Worm (Caenorhabditis elegans): Measurements from ENCODE around the gene col-37.

DNA sequence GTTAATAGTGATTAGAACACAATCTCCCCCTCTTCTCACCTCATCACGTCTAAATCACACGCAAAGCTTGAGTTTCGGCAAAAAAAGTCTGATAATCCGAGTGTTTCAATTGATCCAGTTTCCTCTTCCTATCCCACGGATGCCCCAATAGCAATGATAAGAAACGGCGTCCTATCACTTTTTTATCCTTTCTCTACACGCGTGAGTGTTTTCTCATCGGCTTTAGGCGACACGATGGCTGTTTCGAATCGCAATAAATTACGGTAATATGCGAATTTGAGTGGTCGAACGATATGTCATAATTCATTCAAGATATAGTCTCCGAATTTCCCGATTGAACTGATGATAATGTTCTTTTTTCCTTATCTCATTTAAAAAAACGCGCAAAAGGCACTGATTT is 31.9 kb upstream of the col-37 start:
- no peak for TF ChIP-seq pha-4 (tag; optimal IDR thresholded peaks at IDR 0.05)
- TF ChIP-seq mab-5 (tag; optimal IDR thresholded peaks at IDR 0.05): no peak
- TF ChIP-seq ces-1 (GFP tag; optimal IDR thresholded peaks at IDR 0.05): no peak
